Worm (Caenorhabditis elegans) whole organism, early embryonic: ENCODE measurements around the gene trx-3.
A peak's percentile ranks its signal among the peaks of the same experiment; 100 is the strongest.

Source experiments
- B0310.2 ChIP-seq: sonication (generic microtip); optimal IDR thresholded peaks from 2 replicates; lab custom pipeline; 2016; ENCODE audit warnings: mild to moderate bottlenecking, missing genetic modification characterization, missing compliant biosample characterization
- F13C5.2 ChIP-seq: sonication (generic microtip); optimal IDR thresholded peaks from 2 replicates; lab custom pipeline; 2017; ENCODE audit warnings: mild to moderate bottlenecking, missing genetic modification characterization, inconsistent platforms, missing compliant biosample characterization
- aly-1 ChIP-seq: sonication (generic microtip); optimal IDR thresholded peaks from 2 replicates; lab custom pipeline; 2016; ENCODE audit warnings: missing genetic modification characterization, missing compliant biosample characterization
- ama-1 ChIP-seq: fragments of 150-350 bp; optimal IDR thresholded peaks from 2 replicates; lab custom pipeline; 2014
- ceh-13 ChIP-seq: fragments of 200-800 bp; sonication (Bioruptor generic); optimal IDR thresholded peaks from 2 replicates; lab custom pipeline; 2018; ENCODE audit warnings: mild to moderate bottlenecking, missing genetic modification characterization, missing compliant biosample characterization
- ceh-36 ChIP-seq: sonication (generic microtip); optimal IDR thresholded peaks from 2 replicates; lab custom pipeline; 2016; ENCODE audit warnings: missing genetic modification characterization, inconsistent platforms, missing compliant biosample characterization
- ets-7 ChIP-seq: sonication (generic microtip); optimal IDR thresholded peaks from 2 replicates; lab custom pipeline; 2016; ENCODE audit warnings: missing genotype, missing genetic modification characterization, missing compliant biosample characterization
- flt-1 ChIP-seq: fragments of 200-800 bp; sonication (Bioruptor generic); IDR thresholded peaks from 2 replicates; pipeline ENCODE4 v1.3.6; 2022; ENCODE audit warnings: missing genetic modification characterization, missing compliant biosample characterization
- hmbx-1 ChIP-seq: sonication (generic microtip); optimal IDR thresholded peaks from 2 replicates; lab custom pipeline; 2016; ENCODE audit warnings: mild to moderate bottlenecking, missing genetic modification characterization, missing compliant biosample characterization
- hmg-4 ChIP-seq: fragments of 200-800 bp; sonication (Bioruptor generic); optimal IDR thresholded peaks from 2 replicates; lab custom pipeline; 2018; ENCODE audit warnings: mild to moderate bottlenecking, missing genetic modification characterization, missing compliant biosample characterization
- hnd-1 ChIP-seq: sonication (generic microtip); optimal IDR thresholded peaks from 2 replicates; lab custom pipeline; 2016; ENCODE audit warnings: missing genetic modification characterization, missing compliant biosample characterization
- pes-1 ChIP-seq: fragments of 200-800 bp; sonication (Bioruptor generic); IDR thresholded peaks from 2 replicates; pipeline ENCODE4 v1.3.6; 2022; ENCODE audit warnings: missing genetic modification reagents, missing genetic modification characterization, missing compliant biosample characterization
- scrt-1 ChIP-seq: fragments of 200-800 bp; sonication (Bioruptor generic); IDR thresholded peaks from 2 replicates; pipeline ENCODE4 v1.3.6; 2022; ENCODE audit warnings: missing genetic modification characterization, missing compliant biosample characterization
- sea-1 ChIP-seq: fragments of 200-800 bp; sonication (Bioruptor generic); conservative IDR thresholded peaks from 2 replicates; pipeline ENCODE4 v1.3.6; 2022; ENCODE audit warnings: missing genetic modification characterization, missing compliant biosample characterization
- tbx-11 ChIP-seq: fragments of 200-800 bp; sonication (Bioruptor generic); IDR thresholded peaks from 2 replicates; pipeline ENCODE4 v1.3.6; 2022; ENCODE audit warnings: missing genetic modification characterization, missing compliant biosample characterization
- tbx-37 ChIP-seq: fragments of 200-800 bp; sonication (Bioruptor generic); conservative IDR thresholded peaks from 2 replicates; pipeline ENCODE4 v1.3.6; 2022; ENCODE audit warnings: missing genetic modification reagents, missing genetic modification characterization, missing compliant biosample characterization
- tra-4 ChIP-seq: sonication (generic microtip); optimal IDR thresholded peaks from 2 replicates; lab custom pipeline; 2017; ENCODE audit warnings: missing genetic modification characterization, missing compliant biosample characterization

The trx-3 gene

DNA sequence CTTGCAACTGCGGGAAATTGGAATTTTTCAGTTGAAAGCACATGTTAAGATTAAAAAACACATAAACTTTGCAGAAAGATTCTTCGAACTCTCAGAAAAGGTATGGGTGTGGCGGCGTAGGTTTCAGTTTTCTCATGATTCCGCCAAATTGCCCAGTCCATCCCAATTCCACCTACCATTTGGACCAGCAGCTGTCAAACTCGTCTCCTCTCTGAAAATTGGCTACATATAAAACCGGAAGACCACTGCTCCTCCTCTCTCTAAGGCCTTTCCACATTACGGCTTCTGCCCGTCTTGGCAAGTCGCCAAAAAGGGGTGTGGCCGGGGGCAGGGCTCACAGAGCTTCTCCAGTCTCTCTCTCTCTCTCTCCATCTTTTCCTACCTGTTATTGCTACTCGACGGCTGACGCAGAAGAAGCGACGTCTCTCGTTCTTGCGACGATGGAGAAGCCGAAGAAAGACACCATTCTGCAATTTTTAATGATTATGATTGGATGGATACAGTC, 3.4 kb downstream of the trx-3 start, which contains the start of gene ZK180.7:
Gene ZK180.7 (plus strand): TSS at position 395 of the 505 bp plus-strand sequence.
- TF ChIP-seq F13C5.2 (tag; lab: Kevin White, UChicago): no peak
- TF ChIP-seq hmbx-1: no peak
- TF ChIP-seq sea-1 (GFP tag; lab: Robert Waterston, UW): no peak
- no peak for TF ChIP-seq hnd-1 (tag; lab: Kevin White, UChicago)

DNA sequence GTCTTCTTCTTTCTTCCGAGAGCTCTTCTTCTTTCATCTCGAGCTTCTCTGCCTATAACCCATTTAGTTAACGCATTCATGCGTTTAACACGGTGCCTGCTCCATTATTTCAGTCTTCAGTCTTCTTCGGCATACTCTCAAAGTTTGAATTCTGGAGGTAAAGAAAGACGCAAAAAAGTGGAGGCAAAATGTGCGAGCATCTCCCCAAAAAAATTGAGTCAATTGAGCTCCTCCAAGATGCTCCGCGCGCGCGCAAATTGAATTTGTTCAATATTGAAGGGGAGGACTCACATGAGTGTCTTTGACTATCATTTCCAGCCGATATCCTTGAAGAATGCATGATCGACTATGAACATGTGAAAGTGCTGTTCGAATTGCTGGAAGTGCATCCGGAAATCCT, 18.2 kb downstream of the trx-3 start:
- TF ChIP-seq ama-1 (lab: Kevin White, UChicago) (no peak), hmg-4 (no peak), tbx-37 (GFP tag; lab: Robert Waterston, UW) (no peak), aly-1 (tag; lab: Kevin White, UChicago) (no peak), ceh-13 (GFP tag; lab: Kevin White, UChicago) (no peak), scrt-1 (GFP tag; lab: Robert Waterston, UW) (no peak), flt-1 (GFP tag; lab: Robert Waterston, UW) (no peak), B0310.2 (tag; lab: Kevin White, UChicago) (no peak), sea-1 (GFP tag; lab: Robert Waterston, UW) (no peak)

DNA sequence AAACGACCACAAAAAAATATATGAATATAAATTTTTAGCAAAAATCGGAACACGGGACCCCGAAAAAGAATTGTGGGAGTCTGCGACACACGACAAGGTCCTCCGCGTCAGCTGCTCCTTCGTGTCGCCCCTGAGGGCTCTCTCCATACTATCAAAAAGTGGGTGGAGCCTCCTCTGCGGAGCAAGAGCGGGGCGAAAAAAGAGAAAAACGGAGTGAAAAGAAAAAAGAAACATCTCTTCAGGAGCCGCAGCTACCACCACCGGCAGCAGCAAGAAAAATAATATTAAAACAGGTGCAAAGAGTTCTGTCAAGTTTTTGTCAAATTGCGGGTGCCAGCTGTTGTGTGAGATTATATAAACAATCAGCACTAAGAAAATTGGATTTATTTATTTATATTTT, 19.8 kb downstream of the trx-3 start, which contains the start of gene gbb-2:
Gene gbb-2 (minus strand): TSS at position 112 of the 400 bp plus-strand sequence.
- TF ChIP-seq ceh-13 (GFP tag; lab: Kevin White, UChicago) (no peak), tbx-37 (GFP tag; lab: Robert Waterston, UW) (no peak), hmg-4 (no peak)

DNA sequence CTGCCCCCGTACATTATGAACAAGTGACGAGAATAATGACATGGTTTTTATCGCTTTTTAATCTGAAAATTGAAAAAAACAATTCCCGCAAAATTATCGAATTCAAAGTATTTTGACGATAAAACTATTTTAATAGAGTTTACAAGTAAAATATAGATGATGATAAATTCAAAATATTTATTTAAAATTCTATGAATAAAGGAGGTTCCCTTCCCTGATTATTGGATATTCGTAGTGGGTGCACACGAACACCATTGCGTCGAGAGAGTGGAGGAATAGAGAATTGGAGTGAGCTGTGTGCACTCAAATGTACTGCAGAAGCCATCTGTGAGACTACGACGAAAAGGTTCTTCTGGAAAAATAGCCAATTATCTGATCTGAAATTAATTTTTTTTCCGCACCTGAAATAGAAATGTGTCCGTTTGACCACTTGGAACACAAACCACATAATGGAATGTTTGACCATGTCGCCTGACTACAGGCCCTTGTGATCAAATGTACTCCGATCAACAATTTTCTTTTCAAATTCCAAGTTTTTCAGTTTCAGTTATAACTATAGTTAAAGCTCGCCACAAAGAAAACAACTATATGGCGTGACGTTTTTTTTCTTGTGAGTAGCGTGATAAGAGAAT, 24.5 kb downstream of the trx-3 start, which contains the start of the genes rfth-1 and ZK180.8:
Gene rfth-1 (minus strand): TSS at position 51 of the 632 bp plus-strand sequence.
Gene ZK180.8 (minus strand): TSS at position 466 of the 632 bp plus-strand sequence.
- no peak for TF ChIP-seq ceh-13 (GFP tag; lab: Kevin White, UChicago)
- no peak for TF ChIP-seq ets-7 (tag; lab: Kevin White, UChicago)
- no peak for TF ChIP-seq hmg-4
- TF ChIP-seq ceh-36 (tag; lab: Kevin White, UChicago): no peak
- TF ChIP-seq flt-1 (GFP tag; lab: Robert Waterston, UW): no peak
- TF ChIP-seq tbx-11 (GFP tag; lab: Robert Waterston, UW): no peak
- TF ChIP-seq aly-1 (tag; lab: Kevin White, UChicago): no peak
- TF ChIP-seq hnd-1 (tag; lab: Kevin White, UChicago): no peak
- no peak for TF ChIP-seq scrt-1 (GFP tag; lab: Robert Waterston, UW)

DNA sequence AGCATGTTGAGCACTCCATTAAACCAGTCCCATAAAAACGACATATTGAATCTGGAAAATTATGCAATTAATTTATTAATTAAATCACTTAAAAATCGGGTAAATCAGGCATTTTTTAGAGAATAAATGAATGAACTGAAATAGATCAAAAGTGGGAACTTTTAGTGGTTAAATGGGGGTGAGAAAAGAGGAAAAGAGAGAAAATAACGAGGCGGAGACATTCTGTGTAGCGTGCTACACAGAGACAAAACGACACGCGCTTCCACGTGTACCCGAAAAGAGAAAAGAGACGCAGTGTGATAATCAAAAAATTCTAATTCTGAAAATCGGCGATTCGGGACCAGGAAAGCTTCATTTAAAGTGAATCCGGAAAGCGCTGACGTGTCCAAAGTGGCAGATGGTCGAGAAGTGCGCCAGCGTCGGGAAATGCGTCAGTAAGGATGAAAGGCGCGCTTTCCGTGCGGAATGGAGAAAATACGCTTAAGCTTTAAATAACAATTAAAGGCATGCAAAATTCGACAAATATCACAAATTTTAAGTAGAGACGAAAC, 26.5 kb downstream of the trx-3 start, which contains the start of gene sar-1:
Gene sar-1 (minus strand): TSS at position 51 of the 551 bp plus-strand sequence.
- no peak for TF ChIP-seq pes-1 (GFP tag; lab: Robert Waterston, UW)
- TF ChIP-seq tbx-37 (GFP tag; lab: Robert Waterston, UW): 0 out of 2 replicates have a peak, but pooled peaks have one; percentile 15
- TF ChIP-seq scrt-1 (GFP tag; lab: Robert Waterston, UW): no peak
- no peak for TF ChIP-seq aly-1 (tag; lab: Kevin White, UChicago)
- no peak for TF ChIP-seq hmbx-1
- no peak for TF ChIP-seq ets-7 (tag; lab: Kevin White, UChicago)
- no peak for TF ChIP-seq hnd-1 (tag; lab: Kevin White, UChicago)
- peak; percentile 35; the same call in 1 of the 2 replicates for TF ChIP-seq flt-1 (GFP tag; lab: Robert Waterston, UW)
- TF ChIP-seq sea-1 (GFP tag; lab: Robert Waterston, UW): no peak
- no peak for TF ChIP-seq tra-4 (tag; lab: Kevin White, UChicago)
- no peak for TF ChIP-seq ama-1 (lab: Kevin White, UChicago)
- TF ChIP-seq F13C5.2 (tag; lab: Kevin White, UChicago): peak; percentile 6
- no peak for TF ChIP-seq tbx-11 (GFP tag; lab: Robert Waterston, UW)
- TF ChIP-seq ceh-13 (GFP tag; lab: Kevin White, UChicago): no peak
- peak; percentile 46 for TF ChIP-seq hmg-4
- no peak for TF ChIP-seq B0310.2 (tag; lab: Kevin White, UChicago)
- TF ChIP-seq ceh-36 (tag; lab: Kevin White, UChicago): no peak

DNA sequence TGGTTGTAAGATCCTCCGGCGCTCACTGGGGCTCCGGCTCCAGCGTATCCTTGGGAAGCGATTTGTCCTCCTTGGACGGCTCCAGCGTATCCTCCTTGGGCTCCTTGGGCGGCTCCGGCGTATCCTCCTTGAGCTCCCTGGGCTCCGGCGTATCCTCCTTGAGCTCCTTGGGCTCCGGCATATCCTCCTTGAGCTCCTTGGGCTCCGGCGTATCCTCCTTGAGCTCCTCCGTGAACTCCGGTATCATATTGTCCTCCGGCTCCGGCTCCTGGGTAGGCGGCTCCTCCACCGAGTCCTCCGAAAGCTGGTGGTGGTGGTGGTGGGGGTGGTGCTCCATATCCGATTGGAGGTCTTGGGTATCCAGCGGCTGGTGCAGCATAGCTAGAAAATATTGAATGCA, 29.6 kb downstream of the trx-3 start:
- TF ChIP-seq F13C5.2 (tag; lab: Kevin White, UChicago) (no peak), ama-1 (lab: Kevin White, UChicago) (no peak), flt-1 (GFP tag; lab: Robert Waterston, UW) (no peak), tra-4 (tag; lab: Kevin White, UChicago) (no peak), ceh-13 (GFP tag; lab: Kevin White, UChicago) (no peak), tbx-11 (GFP tag; lab: Robert Waterston, UW) (no peak)

DNA sequence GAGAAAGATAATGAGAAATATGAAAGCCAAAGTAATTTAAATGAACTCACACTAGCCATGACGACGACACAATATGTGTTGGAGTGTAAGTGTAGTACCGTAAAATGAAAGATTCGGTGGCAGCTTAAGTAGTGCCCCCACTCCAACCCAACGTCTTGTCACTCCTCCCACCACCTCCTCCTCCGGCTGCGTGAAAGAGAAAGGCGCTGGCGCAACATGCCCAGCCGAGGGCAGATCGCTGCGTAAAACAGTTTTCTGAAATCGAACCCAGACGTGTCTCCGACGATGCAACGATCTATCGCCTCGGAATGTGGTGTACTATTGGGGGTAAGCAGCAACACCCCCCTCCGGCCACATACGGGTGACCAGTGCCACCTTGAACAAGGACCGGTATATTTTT, 30.2 kb downstream of the trx-3 start, which contains the start of gene ZK180.5:
Gene ZK180.5 (minus strand): TSS at position 101 of the 400 bp plus-strand sequence.
- no peak for TF ChIP-seq aly-1 (tag; lab: Kevin White, UChicago)
- no peak for TF ChIP-seq sea-1 (GFP tag; lab: Robert Waterston, UW)
- no peak for TF ChIP-seq ets-7 (tag; lab: Kevin White, UChicago)
- no peak for TF ChIP-seq hnd-1 (tag; lab: Kevin White, UChicago)
- TF ChIP-seq ceh-36 (tag; lab: Kevin White, UChicago): no peak
- TF ChIP-seq hmbx-1: no peak
- no peak for TF ChIP-seq tbx-37 (GFP tag; lab: Robert Waterston, UW)
- TF ChIP-seq ceh-13 (GFP tag; lab: Kevin White, UChicago): no peak
- no peak for TF ChIP-seq scrt-1 (GFP tag; lab: Robert Waterston, UW)
- TF ChIP-seq hmg-4: no peak
- TF ChIP-seq F13C5.2 (tag; lab: Kevin White, UChicago): no peak
- TF ChIP-seq pes-1 (GFP tag; lab: Robert Waterston, UW): no peak
